Worm (Caenorhabditis elegans) whole organism, L4/young adult: ENCODE data around the gene ZK177.12.

ENCODE experiments used
- W03F9.2 ChIP-seq: fragments of 150-350 bp; optimal IDR thresholded peaks from 2 replicates; lab custom pipeline; 2014; ENCODE audit warnings: missing biosample characterization, missing genetic modification characterization
- dao-5 ChIP-seq: sonication (generic microtip); optimal IDR thresholded peaks from 2 replicates; lab custom pipeline; 2016; ENCODE audit warnings: missing genotype, missing genetic modification characterization, moderate library complexity, missing compliant biosample characterization
- him-1 ChIP-seq: sonication (generic microtip); optimal IDR thresholded peaks from 2 replicates; lab custom pipeline; 2016; ENCODE audit warnings: missing genotype, missing genetic modification reagents, missing genetic modification characterization, missing compliant biosample characterization

DNA sequence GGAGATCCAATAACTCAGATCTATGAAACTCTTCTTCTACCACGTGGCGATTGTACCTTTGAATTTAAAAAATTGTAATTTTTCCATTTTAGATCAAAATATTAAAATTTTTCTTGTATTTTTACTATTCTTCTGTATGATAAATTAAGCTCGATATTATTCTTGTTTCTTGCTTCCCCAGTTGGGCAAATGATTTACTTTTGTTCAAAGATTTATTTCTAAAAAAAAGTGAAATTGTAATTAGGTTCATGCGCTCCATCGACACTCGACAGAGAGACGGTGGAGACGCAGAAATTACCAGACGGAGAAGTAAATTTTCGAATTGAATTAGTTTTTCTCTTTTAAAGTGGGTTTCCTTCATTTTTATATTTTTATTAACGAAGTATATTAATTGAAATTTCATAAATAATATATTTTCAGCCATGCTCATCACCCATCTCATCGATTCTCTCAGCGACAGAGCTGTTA is 15.7 kb upstream of the ZK177.12 start, which contains the start of gene npp-24:
- TF ChIP-seq him-1 (tag; lab: Kevin White, UChicago): no peak
- no peak for TF ChIP-seq dao-5 (tag; lab: Kevin White, UChicago)
- no peak for TF ChIP-seq W03F9.2 (tag; lab: Kevin White, UChicago)
